Worm (Caenorhabditis elegans) whole organism, L4 larva: ENCODE measurements around the gene samt-1.

Experiments
- D1046.2 ChIP-seq: fragments of 200-800 bp; sonication (Bioruptor generic); IDR thresholded peaks from 2 replicates; pipeline ENCODE4 v1.3.6; 2022; ENCODE audit warnings: missing genetic modification characterization, missing compliant biosample characterization
- ZK337.2 ChIP-seq: fragments of 200-800 bp; sonication (Bioruptor generic); IDR thresholded peaks from 2 replicates; pipeline ENCODE4 v1.3.6; 2022; ENCODE audit warnings: missing genetic modification reagents, missing genetic modification characterization, missing compliant biosample characterization
- ZK546.5 ChIP-seq, 2 experiments: sonication (generic microtip); optimal IDR thresholded peaks; 2 replicates each; lab custom pipeline; 2017; ENCODE audit warnings: missing biosample characterization in 2 of 2, missing genetic modification characterization in 2 of 2
- aha-1 ChIP-seq: fragments of 150-350 bp; peaks from one replicate; lab custom pipeline; 2014; ENCODE audit warnings: missing biosample characterization, missing genetic modification characterization
- ama-1 ChIP-seq: fragments of 150-350 bp; optimal IDR thresholded peaks from 2 replicates; lab custom pipeline; 2014; ENCODE audit warnings: inconsistent platforms, mixed read lengths
- ceh-82 ChIP-seq: sonication (generic microtip); optimal IDR thresholded peaks from 2 replicates; lab custom pipeline; 2017; ENCODE audit warnings: missing biosample characterization, missing genetic modification characterization
- daf-16 ChIP-seq, 3 experiments: sonication (generic microtip); optimal IDR thresholded peaks; 2 replicates each; lab custom pipeline; 2016 to 2017; ENCODE audit warnings: missing genetic modification characterization in 3 of 3, missing genetic modification reagents in 3 of 3, mild to moderate bottlenecking in 2 of 3, missing compliant biosample characterization in 2 of 3, missing biosample characterization in 1 of 3, moderate library complexity in 1 of 3
- dmd-8 ChIP-seq: fragments of 200-800 bp; sonication (Bioruptor generic); IDR thresholded peaks from 2 replicates; pipeline ENCODE4 v1.3.6; 2022; ENCODE audit warnings: missing genetic modification characterization, missing compliant biosample characterization
- dmd-9 ChIP-seq: fragments of 200-800 bp; sonication (Bioruptor generic); IDR thresholded peaks from 2 replicates; pipeline ENCODE4 v1.3.6; 2022; ENCODE audit warnings: missing genetic modification reagents, missing genetic modification characterization, missing compliant biosample characterization
- dve-1 ChIP-seq: sonication (generic microtip); optimal IDR thresholded peaks from 2 replicates; lab custom pipeline; 2017; ENCODE audit warnings: antibody characterized with exemption, mild to moderate bottlenecking, missing genetic modification characterization, missing compliant biosample characterization; ENCODE audit not compliant: insufficient read depth
- egl-27 ChIP-seq: sonication (generic microtip); optimal IDR thresholded peaks from 3 replicates; lab custom pipeline; 2017; ENCODE audit warnings: missing biosample characterization, missing genetic modification reagents, missing genetic modification characterization
- egl-43 ChIP-seq: fragments of 200-800 bp; sonication (Bioruptor generic); IDR thresholded peaks from 2 replicates; pipeline ENCODE4 v1.3.6; 2022; ENCODE audit warnings: missing genetic modification reagents, missing genetic modification characterization, missing compliant biosample characterization
- hlh-11 ChIP-seq: fragments of 200-800 bp; sonication (Bioruptor generic); optimal IDR thresholded peaks from 2 replicates; lab custom pipeline; 2018; ENCODE audit warnings: mild to moderate bottlenecking, missing genetic modification characterization, missing compliant biosample characterization
- jun-1 ChIP-seq: fragments of 150-350 bp; optimal IDR thresholded peaks from 2 replicates; lab custom pipeline; 2014; ENCODE audit warnings: missing biosample characterization, missing genetic modification reagents, missing genetic modification characterization
- lim-7 ChIP-seq: fragments of 200-800 bp; sonication (Bioruptor generic); IDR thresholded peaks from 2 replicates; pipeline ENCODE4 v1.3.6; 2022; ENCODE audit warnings: missing genetic modification characterization, missing compliant biosample characterization
- lin-13 ChIP-seq: fragments of 150-350 bp; optimal IDR thresholded peaks from 2 replicates; lab custom pipeline; 2014; ENCODE audit warnings: missing biosample characterization, missing genetic modification reagents, missing genetic modification characterization
- lin-38 ChIP-seq: fragments of 200-800 bp; sonication (Bioruptor generic); IDR thresholded peaks from 2 replicates; pipeline ENCODE4 v1.3.6; 2022; ENCODE audit warnings: missing genetic modification reagents, missing genetic modification characterization, missing compliant biosample characterization
- mes-2 ChIP-seq: sonication (generic microtip); optimal IDR thresholded peaks from 2 replicates; lab custom pipeline; 2016; ENCODE audit warnings: missing genotype, mild to moderate bottlenecking, missing genetic modification characterization, missing compliant biosample characterization; ENCODE audit not compliant: poor library complexity, severe bottlenecking
- mxl-3 ChIP-seq: fragments of 200-800 bp; sonication (Bioruptor generic); optimal IDR thresholded peaks from 2 replicates; lab custom pipeline; 2018; ENCODE audit warnings: mild to moderate bottlenecking, missing genetic modification characterization, missing compliant biosample characterization
- nhr-10 ChIP-seq: fragments of 150-350 bp; optimal IDR thresholded peaks from 2 replicates; lab custom pipeline; 2014; ENCODE audit warnings: missing biosample characterization, missing genetic modification characterization
- nhr-42 ChIP-seq: fragments of 200-800 bp; sonication (Bioruptor generic); IDR thresholded peaks from 2 replicates; pipeline ENCODE4 v1.3.6; 2022; ENCODE audit warnings: missing genetic modification characterization, missing compliant biosample characterization
- nhr-6 ChIP-seq: fragments of 150-350 bp; optimal IDR thresholded peaks from 2 replicates; lab custom pipeline; 2014; ENCODE audit warnings: missing biosample characterization, missing genetic modification characterization
- set-16 ChIP-seq: fragments of 200-800 bp; sonication (Bioruptor generic); IDR thresholded peaks from 2 replicates; pipeline ENCODE4 v1.3.6; 2022; ENCODE audit warnings: missing genetic modification reagents, missing genetic modification characterization, missing compliant biosample characterization
- spr-1 ChIP-seq: sonication (generic microtip); optimal IDR thresholded peaks from 2 replicates; lab custom pipeline; 2016; ENCODE audit warnings: mild to moderate bottlenecking, missing genetic modification characterization, missing compliant biosample characterization
- tra-1 ChIP-seq: fragments of 200-800 bp; sonication (Bioruptor generic); IDR thresholded peaks from 2 replicates; pipeline ENCODE4 v1.3.6; 2022; ENCODE audit warnings: missing genetic modification reagents, missing genetic modification characterization, missing compliant biosample characterization
- unc-62 ChIP-seq, 3 experiments: fragments of 150-350 bp in 1 of 3; sonication (generic microtip); optimal IDR thresholded peaks in 2 of 3; peaks in 1 of 3; 1 replicate in 1 of 3; 2 replicates in 2 of 3; lab custom pipeline; 2014 to 2017; ENCODE audit warnings: missing biosample characterization in 3 of 3, missing genetic modification characterization in 3 of 3, missing genetic modification reagents in 3 of 3, missing genotype in 1 of 3
- zag-1 ChIP-seq: fragments of 150-350 bp; optimal IDR thresholded peaks from 2 replicates; lab custom pipeline; 2014; ENCODE audit warnings: missing biosample characterization, missing genetic modification characterization
- zfp-2 ChIP-seq: sonication (generic microtip); optimal IDR thresholded peaks from 2 replicates; lab custom pipeline; 2016; ENCODE audit warnings: mild to moderate bottlenecking, missing genetic modification characterization, missing compliant biosample characterization
- zip-2 ChIP-seq: fragments of 150-350 bp; optimal IDR thresholded peaks from 2 replicates; lab custom pipeline; 2014; ENCODE audit warnings: missing biosample characterization, missing genetic modification characterization

The samt-1 gene

DNA sequence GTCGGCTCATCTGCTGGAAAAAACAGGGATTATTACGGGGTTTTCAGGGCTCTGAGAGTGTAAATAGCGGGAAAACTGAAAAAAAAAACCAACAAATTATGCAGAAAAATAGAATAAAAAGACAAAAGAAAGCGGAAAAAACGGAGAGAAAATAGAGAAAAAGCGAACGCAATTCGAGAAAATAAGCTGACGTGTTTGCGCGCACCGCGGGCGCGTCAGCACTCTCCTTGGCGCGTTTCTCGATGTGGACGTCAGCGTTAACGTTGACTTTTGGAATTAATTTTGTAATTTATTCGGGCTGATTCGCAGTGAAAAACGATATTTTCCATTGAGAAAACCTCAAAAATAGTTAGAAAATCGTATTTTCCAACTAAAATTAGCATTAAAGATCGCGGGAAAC lies 2.8 kb upstream of the samt-1 start, which contains the start of gene manf-1 (continued):
- no peak for TF ChIP-seq ama-1 (lab: Kevin White, UChicago)
- TF ChIP-seq ZK546.5 (tag; optimal IDR thresholded peaks at IDR 0.05; lab: Kevin White, UChicago), result no peak
- peak; percentile 96 for TF ChIP-seq aha-1
- TF ChIP-seq lin-38 (GFP tag; lab: Robert Waterston, UW), result peak; percentile 82
- TF ChIP-seq zag-1 (tag; lab: Kevin White, UChicago), result no peak

DNA sequence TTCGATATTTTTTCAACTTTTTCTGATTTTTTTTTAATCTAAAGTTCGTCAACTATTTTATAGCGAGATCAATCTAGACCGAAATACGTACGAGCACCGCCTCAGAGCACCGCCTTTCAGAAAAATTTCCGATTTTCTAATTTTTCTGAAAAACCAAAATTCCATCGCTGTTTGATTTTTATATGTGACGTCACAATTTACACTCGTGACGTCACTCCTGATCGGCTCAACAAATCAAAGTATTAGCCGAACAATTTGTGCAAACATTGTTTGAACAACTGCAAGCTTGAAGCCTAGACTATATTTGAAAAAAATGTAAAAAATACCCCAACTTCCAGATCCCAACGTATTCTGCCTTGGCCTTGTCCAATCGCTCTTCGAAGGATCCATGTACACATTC lies 4.0 kb downstream of the samt-1 start:
- TF ChIP-seq mxl-3 (GFP tag; lab: Kevin White, UChicago) (no peak), hlh-11 (tag; lab: Kevin White, UChicago) (no peak), nhr-10 (no peak), lin-13 (GFP tag; lab: Kevin White, UChicago) (no peak), lim-7 (GFP tag; lab: Robert Waterston, UW) (no peak), spr-1 (tag; lab: Kevin White, UChicago) (no peak), dve-1 (tag; lab: Kevin White, UChicago) (no peak), tra-1 (GFP tag; lab: Robert Waterston, UW) (no peak), daf-16 (GFP tag; optimal IDR thresholded peaks at IDR 0.05; lab: Kevin White, UChicago) (no peak), daf-16 (tag; optimal IDR thresholded peaks at IDR 0.05; lab: Kevin White, UChicago) (no peak), egl-27 (tag; lab: Kevin White, UChicago) (no peak), zip-2 (no peak), nhr-6 (no peak), dmd-9 (GFP tag; lab: Robert Waterston, UW) (no peak), ZK337.2 (GFP tag; lab: Robert Waterston, UW) (no peak)
- TF ChIP-seq, all 104 proteins: peak for 0

DNA sequence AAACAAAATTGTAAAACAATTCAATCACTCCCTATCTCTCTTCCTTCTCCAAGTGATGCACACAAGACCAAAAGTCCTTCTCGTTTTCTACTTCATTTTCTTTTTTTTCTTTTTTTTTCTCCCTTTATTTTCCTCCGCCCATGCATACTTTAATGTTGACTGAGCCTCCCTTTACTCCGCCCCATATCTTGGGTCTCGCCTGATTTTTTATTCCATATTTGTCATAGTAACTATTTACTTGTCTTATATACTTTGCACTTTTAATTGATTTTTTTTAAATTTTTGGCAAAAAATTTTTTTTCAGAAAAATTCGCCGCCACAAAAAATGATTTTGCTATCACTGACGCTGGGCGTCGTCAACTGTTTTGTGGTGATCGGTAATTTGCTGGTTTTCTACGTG lies 28.6 kb downstream of the samt-1 start, which contains the start of gene ser-6:
ser-6 (plus strand) TSS at position 301 of the 400 bp plus-strand sequence.
- TF ChIP-seq aha-1 (peak; percentile 63), zfp-2 (tag; lab: Kevin White, UChicago) (no peak), dve-1 (tag; lab: Kevin White, UChicago) (no peak), dmd-8 (GFP tag; lab: Robert Waterston, UW) (no peak), lim-7 (GFP tag; lab: Robert Waterston, UW) (no peak), mes-2 (no peak), set-16 (no peak)

DNA sequence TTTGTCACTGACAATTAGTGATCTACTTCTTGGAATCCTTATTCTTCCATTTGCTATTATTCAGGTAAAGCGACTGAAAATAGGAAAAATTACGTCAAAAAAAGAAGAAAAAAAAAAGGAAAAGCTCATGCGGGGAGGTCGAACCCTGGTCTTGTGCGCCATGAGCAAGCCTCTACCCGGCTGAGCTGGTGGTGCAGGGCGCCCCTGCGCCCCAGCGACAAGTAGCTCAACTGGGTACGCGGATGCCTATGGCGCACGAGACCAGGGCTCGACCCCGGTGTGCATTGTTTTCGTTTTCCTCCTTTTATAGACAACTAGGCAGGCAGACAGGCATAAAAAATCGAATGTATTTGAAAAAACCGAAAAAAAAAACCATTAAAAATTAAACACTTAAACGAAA lies 29.0 kb downstream of the samt-1 start:
- TF ChIP-seq nhr-42, result no peak
- TF ChIP-seq set-16, result peak; percentile 86
- TF ChIP-seq unc-62 (GFP tag; optimal IDR thresholded peaks at IDR 0.05 in 1 of 2; lab: Kevin White, UChicago), result peak in 1 of 2 experiments; percentile 29
- TF ChIP-seq unc-62 (tag; optimal IDR thresholded peaks at IDR 0.05; lab: Kevin White, UChicago), result no peak
- TF ChIP-seq, all 104 proteins: peak for 2

DNA sequence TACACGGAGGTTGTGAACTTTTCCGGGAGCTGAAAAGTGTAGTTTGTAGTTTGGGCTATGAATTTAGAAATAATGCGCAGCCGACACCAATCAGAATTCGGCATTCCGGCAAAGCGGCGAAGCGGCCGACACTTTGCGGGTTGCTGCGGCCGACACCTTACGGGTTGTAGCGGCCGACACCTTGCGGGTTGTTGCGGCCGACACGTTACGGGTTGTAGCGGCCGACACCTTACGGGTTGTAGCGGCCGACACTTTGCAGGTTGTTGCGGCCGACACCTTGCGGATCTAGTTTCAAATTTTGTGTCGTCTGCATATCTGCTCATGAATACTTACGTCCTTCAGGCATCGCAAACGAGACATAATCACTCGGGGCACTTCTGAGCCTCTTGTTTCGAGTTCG lies 35.7 kb downstream of the samt-1 start:
- no peak for TF ChIP-seq jun-1 (tag; lab: Kevin White, UChicago)
- TF ChIP-seq hlh-11 (tag; lab: Kevin White, UChicago), result no peak
- 0 out of 2 replicates have a peak, but pooled peaks have one; percentile 33 for TF ChIP-seq D1046.2 (GFP tag; lab: Robert Waterston, UW)
- peak; percentile 80 for TF ChIP-seq set-16

DNA sequence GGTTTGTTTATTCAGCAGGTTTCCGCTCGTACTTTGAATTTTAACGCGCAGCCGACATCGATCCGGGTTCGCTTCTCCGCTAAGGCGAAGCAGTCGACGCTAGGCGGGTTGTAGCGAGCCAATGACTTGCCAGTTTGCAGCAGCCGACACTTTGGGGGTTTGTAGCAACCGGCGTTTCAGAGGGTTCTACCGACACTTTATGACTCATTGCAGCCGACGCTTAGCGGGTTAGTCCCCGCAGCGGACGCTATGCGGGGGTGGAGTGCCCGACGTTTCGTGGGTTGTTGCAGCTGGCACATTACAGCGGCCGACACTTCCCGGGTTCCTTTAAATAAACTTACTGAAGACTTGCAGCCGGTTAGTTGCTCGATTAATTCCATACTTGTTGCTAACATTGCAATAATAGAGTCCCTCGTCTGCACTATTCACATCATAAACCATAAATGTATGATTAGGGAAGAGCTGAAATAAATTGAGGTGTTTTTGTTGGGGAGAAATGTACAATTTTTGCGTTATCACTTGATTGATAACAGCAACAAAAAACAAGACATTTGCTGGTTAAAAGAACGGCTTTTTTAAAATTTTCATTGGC lies 38.3 kb downstream of the samt-1 start, which contains the start of gene Y54G2A.57:
Y54G2A.57 (plus strand) TSS at position 542 of the 592 bp plus-strand sequence.
- no peak for TF ChIP-seq ceh-82 (tag; lab: Kevin White, UChicago)
- peak in 1 of 2 experiments; percentile 29 for TF ChIP-seq unc-62 (GFP tag; optimal IDR thresholded peaks at IDR 0.05 in 1 of 2; lab: Kevin White, UChicago)
- TF ChIP-seq unc-62 (tag; optimal IDR thresholded peaks at IDR 0.05; lab: Kevin White, UChicago), result no peak
- TF ChIP-seq egl-43 (GFP tag; lab: Robert Waterston, UW), result 0 out of 2 replicates have a peak, but pooled peaks have one; percentile 23
- peak; percentile 69 for TF ChIP-seq set-16
